Worm (Caenorhabditis elegans) whole organism, mixed stage, embryonic: Measurements from ENCODE around the gene mtm-6.

Experiments used
- M03D4.4 ChIP-seq: sonication (generic microtip); optimal IDR thresholded peaks from 2 replicates; lab custom pipeline; 2017; ENCODE audit warnings: mild to moderate bottlenecking, missing genetic modification characterization, missing compliant biosample characterization
- bed-3 ChIP-seq: fragments of 200-800 bp; sonication (Bioruptor generic); optimal IDR thresholded peaks from 3 replicates; lab custom pipeline; 2018; ENCODE audit warnings: mild to moderate bottlenecking, missing genetic modification characterization, moderate library complexity, missing compliant biosample characterization
- blmp-1 ChIP-seq: fragments of 150-350 bp; optimal IDR thresholded peaks from 2 replicates; lab custom pipeline; 2014; ENCODE audit warnings: missing biosample characterization, missing genetic modification characterization
- ceh-39 ChIP-seq: fragments of 150-350 bp; optimal IDR thresholded peaks from 2 replicates; lab custom pipeline; 2014; ENCODE audit warnings: missing biosample characterization, missing genetic modification characterization
- ceh-43 ChIP-seq: fragments of 200-800 bp; sonication (Bioruptor generic); optimal IDR thresholded peaks from 2 replicates; lab custom pipeline; 2018; ENCODE audit warnings: mild to moderate bottlenecking, missing genetic modification characterization, moderate library complexity, missing compliant biosample characterization
- ceh-83 ChIP-seq: fragments of 200-800 bp; sonication (Bioruptor generic); optimal IDR thresholded peaks from 2 replicates; lab custom pipeline; 2018; ENCODE audit warnings: mild to moderate bottlenecking, missing genetic modification characterization, missing compliant biosample characterization
- ces-1 ChIP-seq: fragments of 150-350 bp; optimal IDR thresholded peaks from 2 replicates; lab custom pipeline; 2014; ENCODE audit warnings: missing biosample characterization, missing genetic modification reagents, missing genetic modification characterization
- cnd-1 ChIP-seq: fragments of 200-800 bp; sonication (Bioruptor generic); optimal IDR thresholded peaks from 2 replicates; lab custom pipeline; 2018; ENCODE audit warnings: mild to moderate bottlenecking, missing genetic modification characterization, missing compliant biosample characterization
- drap-1 ChIP-seq: fragments of 200-800 bp; sonication (Bioruptor generic); optimal IDR thresholded peaks from 3 replicates; lab custom pipeline; 2018; ENCODE audit warnings: mild to moderate bottlenecking, missing genetic modification characterization, missing compliant biosample characterization
- elt-1 ChIP-seq: sonication (generic microtip); optimal IDR thresholded peaks from 2 replicates; lab custom pipeline; 2017; ENCODE audit warnings: missing genetic modification characterization, mild to moderate bottlenecking, missing compliant biosample characterization, antibody characterized with exemption, moderate library complexity, borderline replicate concordance; ENCODE audit not compliant: insufficient read depth
- elt-3 ChIP-seq: fragments of 150-350 bp; optimal IDR thresholded peaks from 2 replicates; lab custom pipeline; 2014; ENCODE audit warnings: missing biosample characterization, missing genetic modification characterization
- flh-1 ChIP-seq: fragments of 200-800 bp; sonication (Bioruptor generic); optimal IDR thresholded peaks from 2 replicates; lab custom pipeline; 2018; ENCODE audit warnings: mild to moderate bottlenecking, missing genetic modification characterization, moderate library complexity, missing compliant biosample characterization
- ham-2 ChIP-seq: fragments of 200-800 bp; sonication (Bioruptor generic); optimal IDR thresholded peaks from 2 replicates; lab custom pipeline; 2018; ENCODE audit warnings: mild to moderate bottlenecking, missing genetic modification characterization, missing compliant biosample characterization
- lin-13 ChIP-seq: fragments of 150-350 bp; optimal IDR thresholded peaks from 2 replicates; lab custom pipeline; 2014; ENCODE audit warnings: missing biosample characterization, missing genetic modification characterization
- lin-32 ChIP-seq: fragments of 200-800 bp; sonication (Bioruptor generic); optimal IDR thresholded peaks from 2 replicates; lab custom pipeline; 2018; ENCODE audit warnings: mild to moderate bottlenecking, missing genetic modification characterization, missing compliant biosample characterization
- mab-5 ChIP-seq: fragments of 150-350 bp; optimal IDR thresholded peaks from 2 replicates; lab custom pipeline; 2014; ENCODE audit warnings: missing biosample characterization, missing genetic modification characterization
- mep-1 ChIP-seq: fragments of 150-350 bp; optimal IDR thresholded peaks from 2 replicates; lab custom pipeline; 2017; ENCODE audit warnings: missing biosample characterization, missing genetic modification reagents, missing genetic modification characterization, inconsistent platforms
- mls-2 ChIP-seq: sonication (generic microtip); optimal IDR thresholded peaks from 2 replicates; lab custom pipeline; 2016; ENCODE audit warnings: mild to moderate bottlenecking, missing genetic modification characterization, moderate library complexity, missing compliant biosample characterization
- nhr-12 ChIP-seq: fragments of 150-350 bp; optimal IDR thresholded peaks from 2 replicates; lab custom pipeline; 2014; ENCODE audit warnings: missing biosample characterization, missing genetic modification characterization
- nhr-2 ChIP-seq: fragments of 150-350 bp; optimal IDR thresholded peaks from 2 replicates; lab custom pipeline; 2014; ENCODE audit warnings: missing biosample characterization, missing genetic modification characterization
- nhr-237 ChIP-seq: fragments of 150-350 bp; optimal IDR thresholded peaks from 2 replicates; lab custom pipeline; 2014; ENCODE audit warnings: missing biosample characterization, missing genetic modification characterization
- nhr-28 ChIP-seq: fragments of 150-350 bp; optimal IDR thresholded peaks from 2 replicates; lab custom pipeline; 2014; ENCODE audit warnings: missing biosample characterization, missing genetic modification characterization
- nhr-76 ChIP-seq: sonication (generic microtip); optimal IDR thresholded peaks from 2 replicates; lab custom pipeline; 2017; ENCODE audit warnings: missing biosample characterization, missing genetic modification characterization
- pha-4 ChIP-seq: fragments of 150-350 bp; optimal IDR thresholded peaks from 2 replicates; lab custom pipeline; 2018; ENCODE audit warnings: missing biosample characterization, missing genetic modification reagents, missing genetic modification characterization
- sem-2 ChIP-seq: fragments of 200-800 bp; sonication (Bioruptor generic); optimal IDR thresholded peaks from 2 replicates; lab custom pipeline; 2018; ENCODE audit warnings: mild to moderate bottlenecking, missing genetic modification characterization, missing compliant biosample characterization
- snpc-4 ChIP-seq: fragments of 150-350 bp; optimal IDR thresholded peaks from 2 replicates; lab custom pipeline; 2014; ENCODE audit warnings: missing biosample characterization, missing genetic modification characterization
- sptf-1 ChIP-seq: sonication (generic microtip); optimal IDR thresholded peaks from 2 replicates; lab custom pipeline; 2017; ENCODE audit warnings: mild to moderate bottlenecking, missing genetic modification characterization, moderate library complexity, missing compliant biosample characterization
- tbx-8 ChIP-seq: fragments of 200-800 bp; sonication (Bioruptor generic); optimal IDR thresholded peaks from 2 replicates; lab custom pipeline; 2018; ENCODE audit warnings: mild to moderate bottlenecking, missing genetic modification characterization, moderate library complexity, missing compliant biosample characterization
- unc-120 ChIP-seq: sonication (generic microtip); optimal IDR thresholded peaks from 2 replicates; lab custom pipeline; 2017; ENCODE audit warnings: missing genetic modification characterization, missing compliant biosample characterization; ENCODE audit not compliant: poor library complexity, severe bottlenecking
- unc-39 ChIP-seq: fragments of 150-350 bp; optimal IDR thresholded peaks from 2 replicates; lab custom pipeline; 2014; ENCODE audit warnings: missing biosample characterization, missing genetic modification characterization
- unc-62 ChIP-seq: fragments of 150-350 bp; optimal IDR thresholded peaks from 2 replicates; lab custom pipeline; 2014; ENCODE audit warnings: missing biosample characterization, missing genetic modification reagents, missing genetic modification characterization
- zip-8 ChIP-seq: fragments of 150-350 bp; optimal IDR thresholded peaks from 2 replicates; lab custom pipeline; 2014; ENCODE audit warnings: missing biosample characterization, missing genetic modification characterization
- ztf-11 ChIP-seq: fragments of 150-350 bp; optimal IDR thresholded peaks from 2 replicates; lab custom pipeline; 2014; ENCODE audit warnings: missing biosample characterization, missing genetic modification characterization

Gene mtm-6

ce11 chrIII:13317383-13317911, 29.4 kb upstream of the mtm-6 start:
- no peak for TF ChIP-seq ceh-43
- no peak for TF ChIP-seq ceh-83 (GFP tag; lab: Kevin White, UChicago)
- no peak for TF ChIP-seq blmp-1
- TF ChIP-seq cnd-1 (tag; lab: Kevin White, UChicago) = no peak
- TF ChIP-seq snpc-4 (tag; lab: Kevin White, UChicago) = no peak
- TF ChIP-seq unc-120 (tag; lab: Kevin White, UChicago) = no peak
- TF ChIP-seq unc-39 (tag; lab: Kevin White, UChicago) = no peak
- TF ChIP-seq mab-5 = no peak
- TF ChIP-seq unc-62 = no peak
- TF ChIP-seq bed-3 (GFP tag; lab: Kevin White, UChicago) = no peak

ce11 chrIII:13322578-13322977, 24.3 kb upstream of the mtm-6 start, which contains the start of gene F53A2.11:
Gene F53A2.11 (minus strand): TSS chrIII:13322678.
- TF ChIP-seq nhr-237 (tag; lab: Kevin White, UChicago) (no peak), ceh-39 (tag; lab: Kevin White, UChicago) (no peak), mls-2 (no peak), zip-8 (no peak), sem-2 (GFP tag; lab: Kevin White, UChicago) (no peak), ceh-83 (GFP tag; lab: Kevin White, UChicago) (no peak), pha-4 (tag; lab: Kevin White, UChicago) (no peak), nhr-12 (tag; lab: Kevin White, UChicago) (no peak), nhr-28 (tag; lab: Kevin White, UChicago) (no peak), unc-62 (no peak), lin-13 (tag; lab: Kevin White, UChicago) (no peak), blmp-1 (no peak), ztf-11 (tag; lab: Kevin White, UChicago) (no peak), M03D4.4 (tag; lab: Kevin White, UChicago) (no peak), sptf-1 (tag; lab: Kevin White, UChicago) (no peak), unc-39 (tag; lab: Kevin White, UChicago) (no peak), ces-1 (GFP tag; lab: Kevin White, UChicago) (no peak), cnd-1 (tag; lab: Kevin White, UChicago) (no peak), nhr-76 (tag; lab: Kevin White, UChicago) (no peak), mab-5 (no peak)
- TF ChIP-seq, all 35 proteins: peak for 0

- TF ChIP-seq nhr-12 (tag; lab: Kevin White, UChicago) = no peak
- no peak for TF ChIP-seq nhr-28 (tag; lab: Kevin White, UChicago)
- TF ChIP-seq ceh-43 = no peak
- TF ChIP-seq unc-120 (tag; lab: Kevin White, UChicago) = no peak
- TF ChIP-seq lin-32 (GFP tag; lab: Kevin White, UChicago) = no peak
- no peak for TF ChIP-seq sem-2 (GFP tag; lab: Kevin White, UChicago)
- TF ChIP-seq ztf-11 (tag; lab: Kevin White, UChicago) = no peak
- TF ChIP-seq elt-3 (tag; lab: Kevin White, UChicago) = no peak
- TF ChIP-seq, all 35 proteins: peak for 0
Observed at ce11 chrIII:13324739-13325138, 22.1 kb upstream of the mtm-6 start, which contains the start of gene F53A2.1. Gene F53A2.1 (minus strand): TSS chrIII:13324839.

ce11 chrIII:13328911-13329310, 18.0 kb upstream of the mtm-6 start:
- TF ChIP-seq sptf-1 (tag; lab: Kevin White, UChicago) (no peak), unc-39 (tag; lab: Kevin White, UChicago) (no peak), mep-1 (tag; lab: Kevin White, UChicago) (no peak), blmp-1 (no peak), cnd-1 (tag; lab: Kevin White, UChicago) (no peak), lin-13 (tag; lab: Kevin White, UChicago) (no peak), zip-8 (peak; percentile 96)

ce11 chrIII:13333754-13334153, 13.1 kb upstream of the mtm-6 start, which contains the start of gene sdz-20:
Gene sdz-20 (plus strand): TSS chrIII:13334054.
- TF ChIP-seq pha-4 (tag; lab: Kevin White, UChicago) (no peak), cnd-1 (tag; lab: Kevin White, UChicago) (no peak), flh-1 (GFP tag; lab: Kevin White, UChicago) (no peak), nhr-76 (tag; lab: Kevin White, UChicago) (no peak)

ce11 chrIII:13339672-13340071, 7.2 kb upstream of the mtm-6 start, which contains the start of gene F53A2.3:
Gene F53A2.3 (minus strand): TSS chrIII:13339772.
- TF ChIP-seq sptf-1 (tag; lab: Kevin White, UChicago) (no peak), flh-1 (GFP tag; lab: Kevin White, UChicago) (no peak), zip-8 (no peak), nhr-2 (tag; lab: Kevin White, UChicago) (no peak), unc-62 (no peak), ceh-43 (no peak), ceh-83 (GFP tag; lab: Kevin White, UChicago) (no peak), tbx-8 (GFP tag; lab: Kevin White, UChicago) (no peak), ztf-11 (tag; lab: Kevin White, UChicago) (no peak), elt-1 (tag; lab: Kevin White, UChicago) (no peak), snpc-4 (tag; lab: Kevin White, UChicago) (no peak), nhr-28 (tag; lab: Kevin White, UChicago) (no peak), bed-3 (GFP tag; lab: Kevin White, UChicago) (no peak), drap-1 (GFP tag; lab: Kevin White, UChicago) (no peak), ham-2 (GFP tag; lab: Kevin White, UChicago) (no peak)
